Worm (Caenorhabditis elegans): ENCODE results near the gene T27E4.1.

DNA sequence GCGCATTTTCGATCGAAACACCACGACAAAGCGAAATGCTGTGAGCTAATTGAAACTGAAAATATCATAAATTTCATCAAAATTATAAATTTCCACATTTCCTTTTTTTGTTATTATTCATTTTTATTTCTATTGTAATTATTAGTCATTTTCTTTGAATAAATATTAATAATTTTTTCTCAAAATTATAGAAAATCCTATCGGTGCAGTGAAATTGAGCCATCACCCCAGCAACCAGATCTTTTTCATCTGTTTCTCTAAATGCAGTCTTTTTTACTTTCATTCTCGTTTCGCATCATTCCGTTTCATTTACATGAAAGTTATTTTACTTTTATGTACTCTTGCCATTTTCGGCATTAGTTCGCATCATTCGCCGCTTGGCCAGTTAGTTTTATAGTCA lies 29.9 kb downstream of the T27E4.1 start, which contains the start of gene F21C10.13:
- TF ChIP-seq ztf-11 (tag; optimal IDR thresholded peaks at IDR 0.05) (no peak), dmd-4 (tag; optimal IDR thresholded peaks at IDR 0.05) (no peak), ama-1 (optimal IDR thresholded peaks at IDR 0.05) (no peak), R02D3.7 (tag; optimal IDR thresholded peaks at IDR 0.05) (no peak), unc-55 (GFP tag; optimal IDR thresholded peaks at IDR 0.05) (no peak), zag-1 (tag; optimal IDR thresholded peaks at IDR 0.05) (no peak)

Data from whole organism, L2 larva.